Worm (Caenorhabditis elegans) whole organism, early embryonic: ENCODE data around the gene vap-1.

ENCODE experiments used
- B0310.2 ChIP-seq: sonication (generic microtip); optimal IDR thresholded peaks from 2 replicates; lab custom pipeline; 2016; ENCODE audit warnings: mild to moderate bottlenecking, missing genetic modification characterization, missing compliant biosample characterization
- F13C5.2 ChIP-seq: sonication (generic microtip); optimal IDR thresholded peaks from 2 replicates; lab custom pipeline; 2017; ENCODE audit warnings: mild to moderate bottlenecking, missing genetic modification characterization, inconsistent platforms, missing compliant biosample characterization
- aly-1 ChIP-seq: sonication (generic microtip); optimal IDR thresholded peaks from 2 replicates; lab custom pipeline; 2016; ENCODE audit warnings: missing genetic modification characterization, missing compliant biosample characterization
- ama-1 ChIP-seq: fragments of 150-350 bp; optimal IDR thresholded peaks from 2 replicates; lab custom pipeline; 2014
- ceh-13 ChIP-seq: fragments of 200-800 bp; sonication (Bioruptor generic); optimal IDR thresholded peaks from 2 replicates; lab custom pipeline; 2018; ENCODE audit warnings: mild to moderate bottlenecking, missing genetic modification characterization, missing compliant biosample characterization
- ceh-36 ChIP-seq: sonication (generic microtip); optimal IDR thresholded peaks from 2 replicates; lab custom pipeline; 2016; ENCODE audit warnings: missing genetic modification characterization, inconsistent platforms, missing compliant biosample characterization
- ets-7 ChIP-seq: sonication (generic microtip); optimal IDR thresholded peaks from 2 replicates; lab custom pipeline; 2016; ENCODE audit warnings: missing genotype, missing genetic modification characterization, missing compliant biosample characterization
- flt-1 ChIP-seq: fragments of 200-800 bp; sonication (Bioruptor generic); IDR thresholded peaks from 2 replicates; pipeline ENCODE4 v1.3.6; 2022; ENCODE audit warnings: missing genetic modification characterization, missing compliant biosample characterization
- hmbx-1 ChIP-seq: sonication (generic microtip); optimal IDR thresholded peaks from 2 replicates; lab custom pipeline; 2016; ENCODE audit warnings: mild to moderate bottlenecking, missing genetic modification characterization, missing compliant biosample characterization
- hmg-4 ChIP-seq: fragments of 200-800 bp; sonication (Bioruptor generic); optimal IDR thresholded peaks from 2 replicates; lab custom pipeline; 2018; ENCODE audit warnings: mild to moderate bottlenecking, missing genetic modification characterization, missing compliant biosample characterization
- hnd-1 ChIP-seq: sonication (generic microtip); optimal IDR thresholded peaks from 2 replicates; lab custom pipeline; 2016; ENCODE audit warnings: missing genetic modification characterization, missing compliant biosample characterization
- pes-1 ChIP-seq: fragments of 200-800 bp; sonication (Bioruptor generic); IDR thresholded peaks from 2 replicates; pipeline ENCODE4 v1.3.6; 2022; ENCODE audit warnings: missing genetic modification reagents, missing genetic modification characterization, missing compliant biosample characterization
- scrt-1 ChIP-seq: fragments of 200-800 bp; sonication (Bioruptor generic); IDR thresholded peaks from 2 replicates; pipeline ENCODE4 v1.3.6; 2022; ENCODE audit warnings: missing genetic modification characterization, missing compliant biosample characterization
- sea-1 ChIP-seq: fragments of 200-800 bp; sonication (Bioruptor generic); conservative IDR thresholded peaks from 2 replicates; pipeline ENCODE4 v1.3.6; 2022; ENCODE audit warnings: missing genetic modification characterization, missing compliant biosample characterization
- tbx-11 ChIP-seq: fragments of 200-800 bp; sonication (Bioruptor generic); IDR thresholded peaks from 2 replicates; pipeline ENCODE4 v1.3.6; 2022; ENCODE audit warnings: missing genetic modification characterization, missing compliant biosample characterization
- tbx-37 ChIP-seq: fragments of 200-800 bp; sonication (Bioruptor generic); conservative IDR thresholded peaks from 2 replicates; pipeline ENCODE4 v1.3.6; 2022; ENCODE audit warnings: missing genetic modification reagents, missing genetic modification characterization, missing compliant biosample characterization
- tra-4 ChIP-seq: sonication (generic microtip); optimal IDR thresholded peaks from 2 replicates; lab custom pipeline; 2017; ENCODE audit warnings: missing genetic modification characterization, missing compliant biosample characterization

Gene vap-1

ce11 chrX:17356748-17357147 is 39.6 kb downstream of the vap-1 start:
- TF ChIP-seq F13C5.2 (tag; lab: Kevin White, UChicago) (no peak), sea-1 (GFP tag; lab: Robert Waterston, UW) (no peak), tbx-11 (no peak), ets-7 (tag; lab: Kevin White, UChicago) (no peak), tra-4 (no peak), pes-1 (GFP tag; lab: Robert Waterston, UW) (no peak)

- no peak for TF ChIP-seq pes-1 (GFP tag; lab: Robert Waterston, UW)
- TF ChIP-seq ets-7 (tag; lab: Kevin White, UChicago) = no peak
- no peak for TF ChIP-seq sea-1 (GFP tag; lab: Robert Waterston, UW)
- no peak for TF ChIP-seq tbx-37 (GFP tag; lab: Robert Waterston, UW)
- no peak for TF ChIP-seq ceh-36
- TF ChIP-seq hmg-4 (GFP tag; lab: Kevin White, UChicago) = no peak
- TF ChIP-seq hmbx-1 (tag; lab: Kevin White, UChicago) = no peak
- no peak for TF ChIP-seq F13C5.2 (tag; lab: Kevin White, UChicago)
- TF ChIP-seq B0310.2 = no peak
- TF ChIP-seq scrt-1 = no peak
- TF ChIP-seq hnd-1 = no peak
- no peak for TF ChIP-seq tra-4
- no peak for TF ChIP-seq ceh-13 (GFP tag; lab: Kevin White, UChicago)
- TF ChIP-seq tbx-11 = no peak
- no peak for TF ChIP-seq ama-1
These were observed 40.9 kb downstream of the vap-1 start for ce11 chrX:17355462-17355861.

ce11 chrX:17352098-17352497 is 44.3 kb downstream of the vap-1 start:
- no peak for TF ChIP-seq ceh-13 (GFP tag; lab: Kevin White, UChicago)

- TF ChIP-seq tra-4 (no peak), flt-1 (no peak), scrt-1 (no peak), hmbx-1 (tag; lab: Kevin White, UChicago) (no peak), aly-1 (tag; lab: Kevin White, UChicago) (no peak), sea-1 (GFP tag; lab: Robert Waterston, UW) (no peak), F13C5.2 (tag; lab: Kevin White, UChicago) (no peak), tbx-37 (GFP tag; lab: Robert Waterston, UW) (no peak), B0310.2 (no peak), ama-1 (no peak), hmg-4 (GFP tag; lab: Kevin White, UChicago) (no peak), ceh-36 (no peak), tbx-11 (no peak), ceh-13 (GFP tag; lab: Kevin White, UChicago) (no peak), hnd-1 (no peak)
These were observed 46.9 kb downstream of the vap-1 start for ce11 chrX:17349411-17349810.
